Fruit fly (Drosophila melanogaster) whole organism, embryonic: Measurements from ENCODE around the gene CG12947.
A peak's percentile ranks its signal among the peaks of the same experiment; 100 is the strongest.

Experiments used
- Atf-2 ChIP-seq: fragments of 200-800 bp; sonication (Bioruptor generic); optimal IDR thresholded peaks from 2 replicates; lab custom pipeline; 2016; ENCODE audit warnings: missing biosample characterization, missing genetic modification characterization
- B-H2 ChIP-seq: fragments of 200-800 bp; sonication (Bioruptor generic); optimal IDR thresholded peaks from 2 replicates; lab custom pipeline; 2018; ENCODE audit warnings: missing biosample characterization, mild to moderate bottlenecking, missing genetic modification characterization
- CG10209 ChIP-seq: fragments of 200-800 bp; sonication (Bioruptor generic); optimal IDR thresholded peaks from 3 replicates; lab custom pipeline; 2017; ENCODE audit warnings: missing biosample characterization, mild to moderate bottlenecking, missing genetic modification characterization, missing genetic modification reagents
- CG10979 ChIP-seq: fragments of 200-800 bp; sonication (Bioruptor generic); optimal IDR thresholded peaks from 2 replicates; lab custom pipeline; 2018; ENCODE audit warnings: missing biosample characterization, mild to moderate bottlenecking, missing genetic modification characterization, moderate library complexity
- CG12391 ChIP-seq: fragments of 200-800 bp; sonication (Bioruptor generic); optimal IDR thresholded peaks from 3 replicates; lab custom pipeline; 2018; ENCODE audit warnings: missing biosample characterization, mild to moderate bottlenecking, missing genetic modification characterization, moderate library complexity
- CG12744 ChIP-seq: fragments of 200-800 bp; sonication (Bioruptor generic); optimal IDR thresholded peaks from 2 replicates; lab custom pipeline; 2016; ENCODE audit warnings: missing biosample characterization, missing genetic modification characterization
- CG13424 ChIP-seq: fragments of 200-800 bp; sonication (Bioruptor generic); optimal IDR thresholded peaks from 2 replicates; lab custom pipeline; 2019; ENCODE audit warnings: missing biosample characterization, mild to moderate bottlenecking, missing genetic modification characterization, moderate library complexity
- CG13894 ChIP-seq: fragments of 200-800 bp; sonication (Bioruptor generic); optimal IDR thresholded peaks from 3 replicates; lab custom pipeline; 2018; ENCODE audit warnings: missing biosample characterization, mild to moderate bottlenecking, missing genetic modification characterization, moderate library complexity
- CG18011 ChIP-seq: fragments of 200-800 bp; sonication (Bioruptor generic); optimal IDR thresholded peaks from 2 replicates; lab custom pipeline; 2017; ENCODE audit warnings: missing biosample characterization, missing genetic modification characterization, mild to moderate bottlenecking, moderate library complexity, missing genotype
- CG30403 ChIP-seq: fragments of 200-800 bp; sonication (Bioruptor generic); optimal IDR thresholded peaks from 3 replicates; lab custom pipeline; 2016; ENCODE audit warnings: missing biosample characterization, missing genetic modification characterization
- CG7963 ChIP-seq: fragments of 200-800 bp; sonication (Bioruptor generic); IDR thresholded peaks from 3 replicates; pipeline ENCODE4 v1.3.6; 2022; ENCODE audit warnings: missing biosample characterization, missing genetic modification characterization; ENCODE audit not compliant: partially characterized antibody
- CG9609 ChIP-seq: fragments of 200-800 bp; sonication (Bioruptor generic); optimal IDR thresholded peaks from 3 replicates; lab custom pipeline; 2016; ENCODE audit warnings: missing biosample characterization, missing genetic modification characterization
- Dip3 ChIP-seq: fragments of 200-800 bp; sonication (Bioruptor generic); optimal IDR thresholded peaks from 3 replicates; lab custom pipeline; 2016; ENCODE audit warnings: missing biosample characterization, missing genetic modification characterization
- Doc2 ChIP-seq: fragments of 200-800 bp; sonication (Bioruptor generic); IDR thresholded peaks from 2 replicates; pipeline ENCODE4 v1.3.6; 2022; ENCODE audit warnings: missing biosample characterization, missing genetic modification characterization
- Eip74EF ChIP-seq, 2 experiments: fragments of 200-800 bp in 1 of 2; fragments of >200 bp in 1 of 2; sonication (Bioruptor generic) in 1 of 2; optimal IDR thresholded peaks; 2 replicates each; lab custom pipeline; 2017 to 2019; ENCODE audit warnings: missing biosample characterization in 2 of 2, missing genetic modification characterization in 2 of 2, mild to moderate bottlenecking in 1 of 2, moderate library complexity in 1 of 2
- H15 ChIP-seq: fragments of 200-800 bp; sonication (Bioruptor generic); IDR thresholded peaks from 3 replicates; pipeline ENCODE4 v1.3.6; 2022; ENCODE audit warnings: missing biosample characterization, missing genetic modification characterization
- HHEX ChIP-seq: fragments of 200-800 bp; sonication (Bioruptor generic); optimal IDR thresholded peaks from 3 replicates; lab custom pipeline; 2017; ENCODE audit warnings: missing biosample characterization, mild to moderate bottlenecking, missing genetic modification characterization, missing genetic modification reagents
- Opbp ChIP-seq: fragments of 200-800 bp; sonication (Bioruptor generic); IDR thresholded peaks from 3 replicates; pipeline ENCODE4 v1.3.6; 2022; ENCODE audit warnings: missing biosample characterization, missing genetic modification characterization; ENCODE audit not compliant: partially characterized antibody
- Poxn ChIP-seq: fragments of 200-800 bp; sonication (Bioruptor generic); IDR thresholded peaks from 2 replicates; pipeline ENCODE4 v1.3.6; 2022; ENCODE audit warnings: missing biosample characterization, missing genetic modification characterization
- Rfx ChIP-seq: fragments of 200-800 bp; sonication (Bioruptor generic); IDR thresholded peaks from 2 replicates; pipeline ENCODE4 v1.3.6; 2022; ENCODE audit warnings: missing biosample characterization, missing genetic modification characterization
- Scr ChIP-seq: fragments of 200-800 bp; sonication (Bioruptor generic); IDR thresholded peaks from 2 replicates; pipeline ENCODE4 v1.3.6; 2022; ENCODE audit warnings: missing biosample characterization, missing genetic modification characterization; ENCODE audit not compliant: partially characterized antibody
- Sox100B ChIP-seq: fragments of 200-800 bp; sonication (Bioruptor generic); optimal IDR thresholded peaks from 3 replicates; lab custom pipeline; 2018; ENCODE audit warnings: missing biosample characterization, mild to moderate bottlenecking, missing genetic modification characterization
- Sry-β ChIP-seq: fragments of 200-800 bp; sonication (Bioruptor generic); optimal IDR thresholded peaks from 2 replicates; lab custom pipeline; 2018; ENCODE audit warnings: missing biosample characterization, mild to moderate bottlenecking, missing genetic modification characterization, moderate library complexity
- TFAM ChIP-seq: fragments of 200-800 bp; sonication (Bioruptor generic); optimal IDR thresholded peaks from 2 replicates; lab custom pipeline; 2017; ENCODE audit warnings: missing biosample characterization, missing genetic modification characterization, inconsistent platforms
- Tbp ChIP-seq: fragments of >200 bp; optimal IDR thresholded peaks from 2 replicates; lab custom pipeline; 2018; ENCODE audit warnings: missing biosample characterization, missing genetic modification characterization
- Xbp1 ChIP-seq: fragments of 200-800 bp; sonication (Bioruptor generic); optimal IDR thresholded peaks from 3 replicates; lab custom pipeline; 2016; ENCODE audit warnings: missing biosample characterization, mild to moderate bottlenecking, missing genetic modification characterization
- Xrp1 ChIP-seq: fragments of 200-800 bp; sonication (Bioruptor generic); IDR thresholded peaks from 2 replicates; pipeline ENCODE4 v1.3.6; 2022; ENCODE audit warnings: missing biosample characterization, missing genetic modification characterization
- ase ChIP-seq: fragments of 200-800 bp; sonication (Bioruptor generic); IDR thresholded peaks from 3 replicates; pipeline ENCODE4 v1.3.6; 2022; ENCODE audit warnings: missing biosample characterization, missing genetic modification characterization
- bcd ChIP-seq: fragments of 200-800 bp; sonication (Bioruptor generic); optimal IDR thresholded peaks from 2 replicates; lab custom pipeline; 2017; ENCODE audit warnings: missing biosample characterization, mild to moderate bottlenecking, missing genetic modification characterization
- chif ChIP-seq, 2 experiments: fragments of 200-800 bp; sonication (Bioruptor generic); optimal IDR thresholded peaks; 3 replicates each; lab custom pipeline; 2016; ENCODE audit warnings: missing biosample characterization in 2 of 2, missing genetic modification characterization in 2 of 2
- chn ChIP-seq: fragments of 200-800 bp; sonication (Bioruptor generic); optimal IDR thresholded peaks from 2 replicates; lab custom pipeline; 2016; ENCODE audit warnings: missing biosample characterization, missing genetic modification characterization
- danr ChIP-seq: fragments of 200-800 bp; sonication (Bioruptor generic); IDR thresholded peaks from 2 replicates; pipeline ENCODE4 v1.3.6; 2022; ENCODE audit warnings: missing biosample characterization, missing genetic modification characterization
- dmrt11E ChIP-seq: fragments of 200-800 bp; sonication (Bioruptor generic); optimal IDR thresholded peaks from 3 replicates; lab custom pipeline; 2018; ENCODE audit warnings: missing biosample characterization, mild to moderate bottlenecking, missing genetic modification characterization, moderate library complexity
- en ChIP-seq: fragments of 200-800 bp; sonication (Bioruptor generic); optimal IDR thresholded peaks from 2 replicates; lab custom pipeline; 2016; ENCODE audit warnings: missing biosample characterization, missing genetic modification characterization
- fru ChIP-seq: fragments of >200 bp; optimal IDR thresholded peaks from 2 replicates; lab custom pipeline; 2017
- ftz-f1 ChIP-seq: fragments of 200-800 bp; sonication (Bioruptor generic); optimal IDR thresholded peaks from 2 replicates; lab custom pipeline; 2016; ENCODE audit warnings: missing biosample characterization, missing genetic modification characterization
- gt ChIP-seq: fragments of 200-800 bp; sonication (Bioruptor generic); IDR thresholded peaks from 2 replicates; pipeline ENCODE4 v1.3.6; 2022; ENCODE audit warnings: missing biosample characterization, missing genetic modification characterization
- jumu ChIP-seq: fragments of 200-800 bp; sonication (Bioruptor generic); optimal IDR thresholded peaks from 3 replicates; lab custom pipeline; 2016; ENCODE audit warnings: missing biosample characterization, missing genetic modification characterization
- lov ChIP-seq, 2 experiments: fragments of 200-800 bp in 1 of 2; fragments of >200 bp in 1 of 2; sonication (Bioruptor generic) in 1 of 2; IDR thresholded peaks in 1 of 2; optimal IDR thresholded peaks in 1 of 2; 2 replicates in 1 of 2; 3 replicates in 1 of 2; pipeline versions ENCODE4 v1.3.6 to Lab custom; 2017 to 2022; ENCODE audit warnings: missing biosample characterization in 1 of 2, missing genetic modification characterization in 1 of 2
- repo ChIP-seq: fragments of 200-800 bp; sonication (Bioruptor generic); optimal IDR thresholded peaks from 2 replicates; lab custom pipeline; 2016; ENCODE audit warnings: missing biosample characterization, missing genetic modification characterization
- ro ChIP-seq: fragments of 200-800 bp; sonication (Bioruptor generic); IDR thresholded peaks from 2 replicates; pipeline ENCODE4 v1.3.6; 2022; ENCODE audit warnings: missing biosample characterization, missing genetic modification characterization
- sc ChIP-seq, 3 experiments: fragments of >200 bp in 2 of 3; fragments of 200-800 bp in 1 of 3; sonication (Bioruptor generic) in 1 of 3; optimal IDR thresholded peaks; 2 replicates in 2 of 3; 3 replicates in 1 of 3; lab custom pipeline; 2017; ENCODE audit warnings: mild to moderate bottlenecking in 1 of 3, missing biosample characterization in 1 of 3, missing genetic modification characterization in 1 of 3, missing genetic modification reagents in 1 of 3
- so ChIP-seq: fragments of 200-800 bp; sonication (Bioruptor generic); IDR thresholded peaks from 3 replicates; pipeline ENCODE4 v1.3.6; 2022; ENCODE audit warnings: missing biosample characterization, missing genetic modification characterization
- stc ChIP-seq: fragments of 200-800 bp; sonication (Bioruptor generic); IDR thresholded peaks from 2 replicates; pipeline ENCODE4 v1.3.6; 2022; ENCODE audit warnings: missing biosample characterization, missing genetic modification characterization
- tin ChIP-seq: fragments of 200-800 bp; sonication (Bioruptor generic); optimal IDR thresholded peaks from 3 replicates; lab custom pipeline; 2016; ENCODE audit warnings: missing biosample characterization, missing genetic modification characterization
- tna ChIP-seq: fragments of 200-800 bp; sonication (Bioruptor generic); IDR thresholded peaks from 2 replicates; pipeline ENCODE4 v1.3.6; 2022; ENCODE audit warnings: missing biosample characterization, missing genetic modification characterization; ENCODE audit not compliant: partially characterized antibody
- vvl ChIP-seq: fragments of 200-800 bp; sonication (Bioruptor generic); IDR thresholded peaks from 2 replicates; pipeline ENCODE4 v1.3.6; 2022; ENCODE audit warnings: missing biosample characterization, missing genetic modification characterization
- wor ChIP-seq: fragments of 200-800 bp; sonication (Bioruptor generic); IDR thresholded peaks from 2 replicates; pipeline ENCODE4 v1.3.6; 2022; ENCODE audit warnings: missing biosample characterization, missing genetic modification characterization
- z ChIP-seq: fragments of 200-800 bp; sonication (Bioruptor generic); IDR thresholded peaks from 3 replicates; pipeline ENCODE4 v1.3.6; 2022; ENCODE audit warnings: missing biosample characterization, missing genetic modification characterization

CG12947 gene

DNA sequence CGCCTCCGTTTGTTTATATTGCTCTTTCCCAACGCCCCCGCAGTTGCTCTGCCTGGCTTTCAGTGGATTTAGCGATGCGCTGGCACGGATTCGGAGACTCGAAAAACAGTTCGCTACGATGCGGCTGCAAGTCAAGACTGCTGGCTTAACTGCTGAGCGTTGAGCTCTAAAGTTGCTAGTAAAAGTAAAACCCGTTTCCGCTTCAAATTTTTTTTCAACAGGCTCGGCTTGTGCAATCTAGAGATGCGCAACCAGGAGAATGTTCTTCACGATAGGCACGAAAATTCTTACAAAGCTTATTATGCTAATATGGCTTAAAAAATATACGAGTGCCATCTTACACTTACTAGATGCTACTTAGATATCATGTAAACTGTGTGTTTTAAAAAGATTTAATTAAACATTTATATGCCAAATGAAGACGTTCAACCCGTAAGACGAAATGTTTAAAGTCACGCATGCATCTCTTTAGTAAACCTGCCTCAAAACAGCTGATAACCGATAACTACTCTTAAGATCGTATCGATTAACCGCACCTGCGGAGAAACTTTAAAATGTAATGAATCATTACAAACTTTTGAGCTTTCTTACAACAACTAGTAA, 32.5 kb upstream of the CG12947 start, which contains the start of gene CG12948 (continued):
- TF ChIP-seq vvl (GFP tag; lab: Robert Waterston, UW): peak; percentile 69
- TF ChIP-seq Sry-β (GFP tag; lab: Kevin White, UChicago): peak; percentile 90
- TF ChIP-seq sc (optimal IDR thresholded peaks at IDR 0.05; lab: Kevin White, UChicago): no peak
- TF ChIP-seq sc (GFP tag; optimal IDR thresholded peaks at IDR 0.05; lab: Kevin White, UChicago): no peak
- TF ChIP-seq Dip3 (GFP tag; lab: Kevin White, UChicago): peak; percentile 45
- peak; percentile 66 for TF ChIP-seq B-H2 (GFP tag; lab: Kevin White, UChicago)
- TF ChIP-seq tna (GFP tag; lab: Robert Waterston, UW): peak; percentile 71
- TF ChIP-seq Xrp1 (GFP tag; lab: Robert Waterston, UW): peak; percentile 56
- TF ChIP-seq stc (GFP tag; lab: Robert Waterston, UW): no peak
- TF ChIP-seq repo (GFP tag; lab: Kevin White, UChicago): no peak
- TF ChIP-seq CG10209 (GFP tag; lab: Kevin White, UChicago): no peak
- TF ChIP-seq chif (GFP tag; optimal IDR thresholded peaks at IDR 0.05; lab: Kevin White, UChicago): peak in 1 of 2 experiments; percentile 63
- TF ChIP-seq en: no peak
- peak; percentile 76; the same call in 2 of the 3 replicates for TF ChIP-seq Opbp
- no peak for TF ChIP-seq Eip74EF (GFP tag; optimal IDR thresholded peaks at IDR 0.05; lab: Kevin White, UChicago)
- TF ChIP-seq so (GFP tag; lab: Robert Waterston, UW): peak; percentile 26; the same call in 1 of the 3 replicates
- TF ChIP-seq Scr: peak; percentile 96
- peak; percentile 10 for TF ChIP-seq jumu
- no peak for TF ChIP-seq fru (lab: Kevin White, UChicago)
- peak; percentile 72 for TF ChIP-seq CG30403
- peak; percentile 35 for TF ChIP-seq CG10979 (tag; lab: Kevin White, UChicago)
- TF ChIP-seq chn: peak; percentile 21
- no peak for TF ChIP-seq Poxn (GFP tag; lab: Robert Waterston, UW)
- peak; percentile 18 for TF ChIP-seq CG9609
- TF ChIP-seq CG7963 (GFP tag; lab: Robert Waterston, UW): peak; percentile 66; the same call in 2 of the 3 replicates
- TF ChIP-seq CG13894 (tag; lab: Kevin White, UChicago): no peak
- TF ChIP-seq TFAM (GFP tag; lab: Kevin White, UChicago): no peak
- TF ChIP-seq dmrt11E (tag; lab: Kevin White, UChicago): peak; percentile 46
- peak; percentile 69 for TF ChIP-seq CG13424 (tag; lab: Kevin White, UChicago)
- no peak for TF ChIP-seq ase (GFP tag; lab: Robert Waterston, UW)
- no peak for TF ChIP-seq z (GFP tag; lab: Robert Waterston, UW)
- TF ChIP-seq HHEX (GFP tag; lab: Kevin White, UChicago): no peak
- TF ChIP-seq gt (GFP tag; lab: Robert Waterston, UW): no peak
- no peak for TF ChIP-seq H15
- peak; percentile 22 for TF ChIP-seq Atf-2 (GFP tag; lab: Kevin White, UChicago)
- no peak for TF ChIP-seq ftz-f1 (GFP tag; lab: Kevin White, UChicago)
- TF ChIP-seq bcd (GFP tag; lab: Kevin White, UChicago): no peak
- TF ChIP-seq ro: no peak
- peak; percentile 23 for TF ChIP-seq CG18011
- TF ChIP-seq wor: no peak
- peak; percentile 50 for TF ChIP-seq tin (GFP tag; lab: Kevin White, UChicago)
- no peak for TF ChIP-seq CG12744 (GFP tag; lab: Kevin White, UChicago)
- TF ChIP-seq Sox100B (GFP tag; lab: Kevin White, UChicago): no peak
- peak; percentile 55 for TF ChIP-seq Xbp1 (GFP tag; lab: Kevin White, UChicago)
- TF ChIP-seq Tbp: no peak
- TF ChIP-seq Rfx (GFP tag; lab: Robert Waterston, UW): peak; percentile 63
- TF ChIP-seq CG12391 (tag; lab: Kevin White, UChicago): peak; percentile 70
- TF ChIP-seq lov (optimal IDR thresholded peaks at IDR 0.05; lab: Kevin White, UChicago): no peak
- no peak for TF ChIP-seq lov (GFP tag; IDR thresholded peaks at IDR 0.05; lab: Robert Waterston, UW)
- TF ChIP-seq Doc2 (GFP tag; lab: Robert Waterston, UW): no peak
- no peak for TF ChIP-seq danr (GFP tag; lab: Robert Waterston, UW)
